Worm (Caenorhabditis elegans) whole organism, L3 larva: ENCODE measurements around the gene W06G6.10.

Experiments used
- ZK546.5 ChIP-seq: sonication (generic microtip); optimal IDR thresholded peaks from 2 replicates; lab custom pipeline; 2017; ENCODE audit warnings: missing biosample characterization, missing genetic modification characterization
- ceh-16 ChIP-seq: sonication (generic microtip); optimal IDR thresholded peaks from 2 replicates; lab custom pipeline; 2017; ENCODE audit warnings: missing biosample characterization, missing genetic modification characterization
- ceh-28 ChIP-seq: fragments of 150-350 bp; optimal IDR thresholded peaks from 2 replicates; lab custom pipeline; 2014; ENCODE audit warnings: missing biosample characterization, missing genetic modification reagents, missing genetic modification characterization
- ceh-82 ChIP-seq: fragments of 150-350 bp; optimal IDR thresholded peaks from 2 replicates; lab custom pipeline; 2014; ENCODE audit warnings: missing biosample characterization, missing genetic modification characterization
- egl-5 ChIP-seq: fragments of 150-350 bp; optimal IDR thresholded peaks from 2 replicates; lab custom pipeline; 2017; ENCODE audit warnings: missing biosample characterization, missing genetic modification reagents, missing genetic modification characterization, inconsistent platforms
- eor-1 ChIP-seq, 2 experiments: fragments of 150-350 bp; optimal IDR thresholded peaks; 2 replicates each; lab custom pipeline; 2014 to 2018; ENCODE audit warnings: missing biosample characterization in 2 of 2, missing genetic modification characterization in 2 of 2
- fkh-10 ChIP-seq: sonication (generic microtip); optimal IDR thresholded peaks from 2 replicates; lab custom pipeline; 2017; ENCODE audit warnings: missing biosample characterization, missing genetic modification reagents, missing genetic modification characterization
- fos-1 ChIP-seq: fragments of 150-350 bp; optimal IDR thresholded peaks from 2 replicates; lab custom pipeline; 2014; ENCODE audit warnings: missing biosample characterization, missing genetic modification characterization
- hmg-11 ChIP-seq: sonication (generic microtip); optimal IDR thresholded peaks from 2 replicates; lab custom pipeline; 2016; ENCODE audit warnings: missing genetic modification characterization, missing compliant biosample characterization
- lin-15B ChIP-seq: fragments of 150-350 bp; optimal IDR thresholded peaks from 2 replicates; lab custom pipeline; 2014; ENCODE audit warnings: missing biosample characterization, missing genetic modification characterization
- lsy-12 ChIP-seq: sonication (generic microtip); optimal IDR thresholded peaks from 2 replicates; lab custom pipeline; 2016; ENCODE audit warnings: mild to moderate bottlenecking, missing genetic modification characterization, missing compliant biosample characterization
- mml-1 ChIP-seq: fragments of 150-350 bp; sonication (generic microtip); optimal IDR thresholded peaks from 3 replicates; lab custom pipeline; 2014; ENCODE audit warnings: missing biosample characterization, missing genetic modification characterization
- nfya-1 ChIP-seq: sonication (generic microtip); optimal IDR thresholded peaks from 2 replicates; lab custom pipeline; 2017; ENCODE audit warnings: missing genetic modification characterization, mild to moderate bottlenecking, missing compliant biosample characterization, antibody characterized with exemption, moderate library complexity; ENCODE audit not compliant: insufficient read depth
- nhr-12 ChIP-seq: fragments of 150-350 bp; optimal IDR thresholded peaks from 2 replicates; lab custom pipeline; 2014; ENCODE audit warnings: missing biosample characterization, missing genetic modification characterization
- nhr-237 ChIP-seq: fragments of 150-350 bp; optimal IDR thresholded peaks from 2 replicates; lab custom pipeline; 2014; ENCODE audit warnings: missing biosample characterization, missing genetic modification characterization
- nhr-25 ChIP-seq: sonication (generic microtip); optimal IDR thresholded peaks from 2 replicates; lab custom pipeline; 2017; ENCODE audit warnings: missing biosample characterization, missing genetic modification characterization
- nhr-28 ChIP-seq: fragments of 150-350 bp; optimal IDR thresholded peaks from 2 replicates; lab custom pipeline; 2014; ENCODE audit warnings: missing biosample characterization, missing genetic modification characterization
- nhr-67 ChIP-seq: fragments of 150-350 bp; optimal IDR thresholded peaks from 2 replicates; lab custom pipeline; 2014; ENCODE audit warnings: missing biosample characterization, missing genetic modification characterization
- pha-4 ChIP-seq: fragments of 150-350 bp; optimal IDR thresholded peaks from 2 replicates; lab custom pipeline; 2014; ENCODE audit warnings: missing biosample characterization, missing genetic modification reagents, missing genetic modification characterization
- pqm-1 ChIP-seq: fragments of 150-350 bp; optimal IDR thresholded peaks from 2 replicates; lab custom pipeline; 2017; ENCODE audit warnings: missing biosample characterization, missing genetic modification characterization, inconsistent platforms
- skn-1 ChIP-seq: fragments of 150-350 bp; optimal IDR thresholded peaks from 2 replicates; lab custom pipeline; 2014; ENCODE audit warnings: missing biosample characterization, missing genetic modification characterization
- snpc-4 ChIP-seq: fragments of 150-350 bp; optimal IDR thresholded peaks from 2 replicates; lab custom pipeline; 2014; ENCODE audit warnings: missing biosample characterization, missing genetic modification characterization
- ztf-4 ChIP-seq: fragments of 150-350 bp; optimal IDR thresholded peaks from 2 replicates; lab custom pipeline; 2014; ENCODE audit warnings: missing biosample characterization, missing genetic modification characterization

Gene W06G6.10

DNA sequence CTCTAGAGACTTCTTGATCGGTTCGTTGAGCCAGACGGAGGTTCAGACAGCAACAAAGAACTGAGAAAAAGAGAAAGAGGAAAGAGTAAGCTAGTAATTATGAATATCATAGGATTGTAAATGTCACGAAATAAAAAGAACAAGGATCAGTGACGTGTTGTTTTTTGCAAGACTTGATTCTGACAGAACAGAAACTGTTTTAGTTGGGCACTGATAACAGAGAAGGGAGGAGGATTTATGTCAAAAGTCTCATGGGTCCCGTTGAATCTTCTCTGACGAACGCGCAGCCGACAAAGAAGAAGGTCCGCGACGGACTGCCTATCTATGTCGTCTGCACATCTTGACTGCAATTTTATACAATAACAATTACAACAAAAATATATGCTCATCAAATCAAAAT is 46.4 kb downstream of the W06G6.10 start, which contains the start of gene T03E6.9:
T03E6.9 (minus strand) TSS at position 101 of the 400 bp plus-strand sequence.
- TF ChIP-seq egl-5 (tag; lab: Kevin White, UChicago) (no peak), skn-1 (tag; lab: Kevin White, UChicago) (no peak), nhr-237 (no peak), fkh-10 (GFP tag; lab: Kevin White, UChicago) (no peak), ceh-16 (no peak), pqm-1 (tag; lab: Kevin White, UChicago) (no peak), mml-1 (tag; lab: Kevin White, UChicago) (no peak), lin-15B (tag; lab: Kevin White, UChicago) (no peak), ceh-28 (tag; lab: Kevin White, UChicago) (no peak), lsy-12 (tag; lab: Kevin White, UChicago) (no peak)

DNA sequence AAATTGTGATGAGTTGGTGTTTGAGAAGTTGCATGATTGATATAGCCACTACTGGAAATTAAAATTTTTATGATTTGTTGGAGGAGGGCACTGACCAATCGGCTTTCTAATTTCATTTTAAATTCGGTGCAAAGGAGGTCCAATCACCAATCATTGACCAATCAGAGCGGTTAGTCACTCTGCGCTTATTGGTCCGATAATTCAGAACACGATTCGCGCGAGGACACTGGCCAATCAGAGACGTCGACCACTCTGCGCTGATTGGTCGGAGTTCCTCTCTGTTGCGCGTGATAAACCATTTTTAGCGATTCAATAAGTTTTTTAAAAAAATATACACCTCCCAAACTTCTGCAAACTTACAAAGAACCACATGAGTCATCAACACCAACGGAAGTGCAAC is 47.2 kb downstream of the W06G6.10 start:
- TF ChIP-seq snpc-4 (tag; lab: Kevin White, UChicago) (no peak), nfya-1 (peak; percentile 62)

DNA sequence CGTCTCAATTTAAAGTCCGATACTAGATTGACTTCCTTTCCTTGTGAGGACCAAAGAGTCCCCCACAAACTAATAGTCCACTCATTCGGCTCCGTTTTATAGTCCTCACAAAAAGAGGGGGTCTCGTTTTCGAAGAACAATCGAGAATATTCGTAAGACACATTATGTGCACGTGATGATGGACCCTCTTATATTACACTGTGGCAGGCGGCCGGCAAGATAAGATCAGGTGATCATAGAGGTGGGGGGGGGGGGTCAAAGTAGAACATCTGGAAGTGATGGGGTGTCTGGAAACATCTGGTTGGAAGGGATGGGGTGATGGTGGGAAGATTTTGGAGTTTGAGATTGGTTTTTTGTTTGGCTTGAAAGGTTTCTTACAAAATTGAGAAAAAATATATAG is 48.6 kb downstream of the W06G6.10 start:
- TF ChIP-seq nhr-28 (tag; lab: Kevin White, UChicago) (no peak), ceh-28 (tag; lab: Kevin White, UChicago) (no peak), snpc-4 (tag; lab: Kevin White, UChicago) (no peak), nhr-67 (no peak), ztf-4 (tag; lab: Kevin White, UChicago) (no peak), eor-1 (tag; optimal IDR thresholded peaks at IDR 0.05; lab: Kevin White, UChicago) (no peak), ZK546.5 (tag; lab: Kevin White, UChicago) (no peak), pha-4 (tag; lab: Kevin White, UChicago) (no peak), nhr-12 (tag; lab: Kevin White, UChicago) (no peak), skn-1 (tag; lab: Kevin White, UChicago) (no peak), fos-1 (tag; lab: Kevin White, UChicago) (no peak), ceh-82 (tag; lab: Kevin White, UChicago) (no peak), hmg-11 (tag; lab: Kevin White, UChicago) (no peak), nhr-25 (tag; lab: Kevin White, UChicago) (no peak), lsy-12 (tag; lab: Kevin White, UChicago) (no peak)
